Fruit fly (Drosophila melanogaster): Measurements from ENCODE around the gene aus.

DNA sequence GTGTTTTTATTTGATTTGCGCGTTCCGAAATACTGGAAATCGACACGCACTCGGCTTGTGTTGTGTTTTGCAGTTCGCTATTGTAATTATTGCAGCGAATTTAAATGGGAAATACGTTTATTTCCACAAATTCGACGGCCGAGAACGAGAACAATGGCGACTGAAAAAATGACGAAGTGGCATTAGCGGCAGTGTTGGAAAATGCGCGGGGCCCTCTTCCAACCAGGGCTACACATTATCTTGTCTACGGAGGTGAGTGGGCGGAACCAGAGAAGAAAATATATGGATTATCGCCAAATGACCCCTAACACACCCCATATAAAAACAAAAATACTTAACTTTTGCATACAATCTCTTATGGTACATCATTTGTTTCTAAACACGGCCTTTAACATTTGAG lies 80.5 kb downstream of the aus start, which contains the start of gene Rab1:
- TF ChIP-seq EcR (GFP tag; optimal IDR thresholded peaks at IDR 0.05) (no peak), Dll (optimal IDR thresholded peaks at IDR 0.05) (no peak), CG8478 (optimal IDR thresholded peaks at IDR 0.05) (no peak), pan (optimal IDR thresholded peaks at IDR 0.05) (no peak), usp (GFP tag; optimal IDR thresholded peaks at IDR 0.05) (no peak)

Measured in whole organism.